Worm (Caenorhabditis elegans): Measurements from ENCODE around the gene mrpl-53.

- TF ChIP-seq lin-13 (GFP tag; optimal IDR thresholded peaks at IDR 0.05) (peak; percentile 21), elt-3 (tag; optimal IDR thresholded peaks at IDR 0.05) (no peak), ztf-4 (tag; optimal IDR thresholded peaks at IDR 0.05) (peak; percentile 67)
Measured at ce11 chrII:9601069-9601468, 3.6 kb downstream of the mrpl-53 start.
